Fruit fly (Drosophila melanogaster) whole organism, embryonic: ENCODE data around the gene vsg.

Experiments
- Adf1 ChIP-seq: fragments of 200-800 bp; sonication (Bioruptor generic); IDR thresholded peaks from 2 replicates; pipeline ENCODE4 v1.3.6; 2022; ENCODE audit warnings: missing biosample characterization, missing genetic modification characterization
- Bgb ChIP-seq: fragments of 200-800 bp; sonication (Bioruptor generic); IDR thresholded peaks from 2 replicates; pipeline ENCODE4 v1.3.6; 2022; ENCODE audit warnings: missing biosample characterization, missing genetic modification characterization; ENCODE audit not compliant: partially characterized antibody
- BtbVII ChIP-seq: fragments of 200-800 bp; sonication (Bioruptor generic); optimal IDR thresholded peaks from 3 replicates; lab custom pipeline; 2017; ENCODE audit warnings: missing biosample characterization, mild to moderate bottlenecking, missing genetic modification characterization
- CG10147 ChIP-seq: fragments of 200-800 bp; sonication (Bioruptor generic); optimal IDR thresholded peaks from 2 replicates; lab custom pipeline; 2019; ENCODE audit warnings: missing biosample characterization, mild to moderate bottlenecking, missing genetic modification characterization, moderate library complexity
- CG10979 ChIP-seq: fragments of 200-800 bp; sonication (Bioruptor generic); optimal IDR thresholded peaks from 2 replicates; lab custom pipeline; 2018; ENCODE audit warnings: missing biosample characterization, mild to moderate bottlenecking, missing genetic modification characterization, moderate library complexity
- CG13624 ChIP-seq: fragments of 200-800 bp; sonication (Bioruptor generic); optimal IDR thresholded peaks from 2 replicates; lab custom pipeline; 2016; ENCODE audit warnings: missing biosample characterization, missing genetic modification characterization
- CG14050 ChIP-seq: fragments of 200-800 bp; sonication (Bioruptor generic); IDR thresholded peaks from 3 replicates; pipeline ENCODE4 v1.3.6; 2022; ENCODE audit warnings: missing biosample characterization, missing genetic modification characterization
- CG14710 ChIP-seq: fragments of 200-800 bp; sonication (Bioruptor generic); optimal IDR thresholded peaks from 3 replicates; lab custom pipeline; 2019; ENCODE audit warnings: missing biosample characterization, mild to moderate bottlenecking, missing genetic modification characterization, moderate library complexity
- CG14860 ChIP-seq: fragments of 200-800 bp; sonication (Bioruptor generic); IDR thresholded peaks from 3 replicates; pipeline ENCODE4 v1.3.6; 2022; ENCODE audit warnings: missing biosample characterization, missing genetic modification characterization; ENCODE audit not compliant: partially characterized antibody
- CG16815 ChIP-seq: fragments of 200-800 bp; sonication (Bioruptor generic); optimal IDR thresholded peaks from 3 replicates; lab custom pipeline; 2017; ENCODE audit warnings: missing biosample characterization, mild to moderate bottlenecking, missing genetic modification characterization
- CG2129 ChIP-seq: fragments of 200-800 bp; sonication (Bioruptor generic); IDR thresholded peaks from 2 replicates; pipeline ENCODE4 v1.3.6; 2022; ENCODE audit warnings: missing biosample characterization, missing genetic modification characterization; ENCODE audit not compliant: partially characterized antibody
- CG3407 ChIP-seq: fragments of 200-800 bp; sonication (Bioruptor generic); optimal IDR thresholded peaks from 2 replicates; lab custom pipeline; 2018; ENCODE audit warnings: missing biosample characterization, mild to moderate bottlenecking, missing genetic modification characterization
- CG34376 ChIP-seq: fragments of 200-800 bp; sonication (Bioruptor generic); optimal IDR thresholded peaks from 2 replicates; lab custom pipeline; 2018; ENCODE audit warnings: missing biosample characterization, mild to moderate bottlenecking, missing genetic modification characterization
- CG34422 ChIP-seq: fragments of 200-800 bp; sonication (Bioruptor generic); IDR thresholded peaks from 3 replicates; pipeline ENCODE4 v1.3.6; 2022; ENCODE audit warnings: missing biosample characterization, missing genetic modification characterization
- CG3838 ChIP-seq: fragments of 200-800 bp; sonication (Bioruptor generic); optimal IDR thresholded peaks from 3 replicates; lab custom pipeline; 2016; ENCODE audit warnings: missing biosample characterization, missing genetic modification characterization
- CG5245 ChIP-seq: fragments of 200-800 bp; sonication (Bioruptor generic); optimal IDR thresholded peaks from 3 replicates; lab custom pipeline; 2016; ENCODE audit warnings: missing biosample characterization, missing genetic modification characterization
- CG8281 ChIP-seq: fragments of 200-800 bp; sonication (Bioruptor generic); optimal IDR thresholded peaks from 2 replicates; lab custom pipeline; 2018; ENCODE audit warnings: missing biosample characterization, mild to moderate bottlenecking, missing genetic modification characterization, moderate library complexity
- CG9797 ChIP-seq: fragments of 200-800 bp; sonication (Bioruptor generic); optimal IDR thresholded peaks from 3 replicates; lab custom pipeline; 2018; ENCODE audit warnings: missing biosample characterization, mild to moderate bottlenecking, missing genetic modification characterization
- CkIIα-i1 ChIP-seq: fragments of 200-800 bp; sonication (Bioruptor generic); IDR thresholded peaks from 2 replicates; pipeline ENCODE4 v1.3.6; 2022; ENCODE audit warnings: missing biosample characterization, missing genetic modification characterization
- CrebB ChIP-seq: fragments of 200-800 bp; sonication (Bioruptor generic); optimal IDR thresholded peaks from 3 replicates; lab custom pipeline; 2018; ENCODE audit warnings: missing biosample characterization, mild to moderate bottlenecking, missing genetic modification characterization
- D ChIP-seq, 2 experiments: fragments of 200-800 bp in 1 of 2; fragments of >200 bp in 1 of 2; sonication (Bioruptor generic) in 1 of 2; optimal IDR thresholded peaks; 2 replicates in 1 of 2; 3 replicates in 1 of 2; lab custom pipeline; 2017; ENCODE audit warnings: mild to moderate bottlenecking in 1 of 2, missing biosample characterization in 1 of 2, missing genetic modification characterization in 1 of 2, missing genetic modification reagents in 1 of 2
- Dp ChIP-seq: fragments of 200-800 bp; sonication (Bioruptor generic); optimal IDR thresholded peaks from 2 replicates; lab custom pipeline; 2018; ENCODE audit warnings: missing biosample characterization, mild to moderate bottlenecking, missing genetic modification characterization, moderate library complexity
- Dref ChIP-seq: fragments of 200-800 bp; sonication (Bioruptor generic); IDR thresholded peaks from 2 replicates; pipeline ENCODE4 v1.3.6; 2022; ENCODE audit warnings: missing biosample characterization, missing genetic modification characterization
- Gug ChIP-seq: fragments of 200-800 bp; sonication (Bioruptor generic); IDR thresholded peaks from 4 replicates; pipeline ENCODE4 v1.3.6; 2022; ENCODE audit warnings: missing biosample characterization, missing genetic modification characterization
- HHEX ChIP-seq: fragments of 200-800 bp; sonication (Bioruptor generic); optimal IDR thresholded peaks from 3 replicates; lab custom pipeline; 2017; ENCODE audit warnings: missing biosample characterization, mild to moderate bottlenecking, missing genetic modification characterization, missing genetic modification reagents
- HLHmδ ChIP-seq: fragments of 200-800 bp; sonication (Bioruptor generic); optimal IDR thresholded peaks from 2 replicates; lab custom pipeline; 2018; ENCODE audit warnings: missing biosample characterization, mild to moderate bottlenecking, missing genetic modification characterization, moderate library complexity
- Mes4 ChIP-seq: fragments of 200-800 bp; sonication (Bioruptor generic); optimal IDR thresholded peaks from 2 replicates; lab custom pipeline; 2016; ENCODE audit warnings: missing biosample characterization, missing genetic modification characterization
- Myb ChIP-seq: fragments of 200-800 bp; sonication (Bioruptor generic); optimal IDR thresholded peaks from 2 replicates; lab custom pipeline; 2016; ENCODE audit warnings: missing biosample characterization, missing genetic modification characterization
- Opbp ChIP-seq: fragments of 200-800 bp; sonication (Bioruptor generic); IDR thresholded peaks from 3 replicates; pipeline ENCODE4 v1.3.6; 2022; ENCODE audit warnings: missing biosample characterization, missing genetic modification characterization; ENCODE audit not compliant: partially characterized antibody
- Scr ChIP-seq: fragments of 200-800 bp; sonication (Bioruptor generic); IDR thresholded peaks from 2 replicates; pipeline ENCODE4 v1.3.6; 2022; ENCODE audit warnings: missing biosample characterization, missing genetic modification characterization; ENCODE audit not compliant: partially characterized antibody
- Six4 ChIP-seq: fragments of 200-800 bp; sonication (Bioruptor generic); optimal IDR thresholded peaks from 2 replicates; lab custom pipeline; 2016; ENCODE audit warnings: missing biosample characterization, missing genetic modification characterization
- Sry-δ ChIP-seq: fragments of 200-800 bp; sonication (Bioruptor generic); optimal IDR thresholded peaks from 2 replicates; lab custom pipeline; 2016; ENCODE audit warnings: missing biosample characterization, missing genetic modification characterization
- al ChIP-seq: fragments of 200-800 bp; sonication (Bioruptor generic); IDR thresholded peaks from 2 replicates; pipeline ENCODE4 v1.3.6; 2022; ENCODE audit warnings: missing biosample characterization, missing genetic modification characterization
- amos ChIP-seq: fragments of 200-800 bp; sonication (Bioruptor generic); IDR thresholded peaks from 2 replicates; pipeline ENCODE4 v1.3.6; 2022; ENCODE audit warnings: missing biosample characterization, missing genetic modification characterization; ENCODE audit not compliant: partially characterized antibody
- ato ChIP-seq: fragments of 200-800 bp; sonication (Bioruptor generic); IDR thresholded peaks from 2 replicates; pipeline ENCODE4 v1.3.6; 2022; ENCODE audit warnings: missing biosample characterization, missing genetic modification characterization; ENCODE audit not compliant: partially characterized antibody
- bbx ChIP-seq: fragments of 200-800 bp; sonication (Bioruptor generic); IDR thresholded peaks from 2 replicates; pipeline ENCODE4 v1.3.6; 2022; ENCODE audit warnings: missing biosample characterization, missing genetic modification characterization; ENCODE audit not compliant: partially characterized antibody
- chm ChIP-seq: fragments of 200-800 bp; sonication (Bioruptor generic); IDR thresholded peaks from 2 replicates; pipeline ENCODE4 v1.3.6; 2022; ENCODE audit warnings: missing biosample characterization, missing genetic modification characterization
- crp ChIP-seq, 2 experiments: fragments of 200-800 bp; sonication (Bioruptor generic); optimal IDR thresholded peaks; 2 replicates in 1 of 2; 3 replicates in 1 of 2; lab custom pipeline; 2017; ENCODE audit warnings: missing biosample characterization in 2 of 2, missing genetic modification characterization in 2 of 2, mild to moderate bottlenecking in 1 of 2, moderate library complexity in 1 of 2
- emc ChIP-seq: fragments of 200-800 bp; sonication (Bioruptor generic); optimal IDR thresholded peaks from 2 replicates; lab custom pipeline; 2016; ENCODE audit warnings: missing biosample characterization, missing genetic modification characterization
- eve ChIP-seq, 2 experiments: fragments of >200 bp; optimal IDR thresholded peaks; 2 replicates each; lab custom pipeline; 2017; ENCODE audit warnings: missing biosample characterization in 2 of 2, missing genetic modification characterization in 2 of 2
- exex ChIP-seq: fragments of 200-800 bp; sonication (Bioruptor generic); optimal IDR thresholded peaks from 4 replicates; lab custom pipeline; 2018; ENCODE audit warnings: missing biosample characterization, mild to moderate bottlenecking, missing genetic modification characterization, moderate library complexity
- gro ChIP-seq: fragments of 200-800 bp; sonication (Bioruptor generic); optimal IDR thresholded peaks from 2 replicates; lab custom pipeline; 2016; ENCODE audit warnings: missing biosample characterization, missing genetic modification characterization
- hbn ChIP-seq: fragments of 200-800 bp; sonication (Bioruptor generic); IDR thresholded peaks from 2 replicates; pipeline ENCODE4 v1.3.6; 2022; ENCODE audit warnings: missing biosample characterization, missing genetic modification characterization; ENCODE audit not compliant: partially characterized antibody
- her ChIP-seq: fragments of 200-800 bp; sonication (Bioruptor generic); optimal IDR thresholded peaks from 2 replicates; lab custom pipeline; 2016; ENCODE audit warnings: missing biosample characterization, missing genetic modification characterization
- lbe ChIP-seq: fragments of 200-800 bp; sonication (Bioruptor generic); optimal IDR thresholded peaks from 2 replicates; lab custom pipeline; 2016; ENCODE audit warnings: missing biosample characterization, mild to moderate bottlenecking, missing genetic modification characterization
- mirr ChIP-seq: fragments of 200-800 bp; sonication (Bioruptor generic); optimal IDR thresholded peaks from 3 replicates; lab custom pipeline; 2018; ENCODE audit warnings: missing biosample characterization, mild to moderate bottlenecking, missing genetic modification characterization
- pho ChIP-seq: fragments of 200-800 bp; sonication (Bioruptor generic); optimal IDR thresholded peaks from 2 replicates; lab custom pipeline; 2016; ENCODE audit warnings: missing biosample characterization, missing genetic modification characterization
- phol ChIP-seq: fragments of 200-800 bp; sonication (Bioruptor generic); optimal IDR thresholded peaks from 3 replicates; lab custom pipeline; 2018; ENCODE audit warnings: missing biosample characterization, mild to moderate bottlenecking, missing genetic modification characterization, moderate library complexity
- sug ChIP-seq: fragments of 200-800 bp; optimal IDR thresholded peaks from 2 replicates; lab custom pipeline; 2019; ENCODE audit warnings: missing biosample characterization, mild to moderate bottlenecking, missing genetic modification characterization, moderate library complexity

vsg gene

dm6 chr3L:9678994-9679393 lies 35.1 kb upstream of the vsg start, which contains the start of the genes fry and CG16717 (continued):
- TF ChIP-seq gro = peak; percentile 13
- no peak for TF ChIP-seq CG8281 (tag; lab: Kevin White, UChicago)
- peak; percentile 26 for TF ChIP-seq Sry-δ
- no peak for TF ChIP-seq CG10147 (GFP tag; lab: Kevin White, UChicago)
- TF ChIP-seq bbx (GFP tag; lab: Robert Waterston, UW) = peak; percentile 61; the same call in 1 of the 2 replicates
- no peak for TF ChIP-seq HHEX (GFP tag; lab: Kevin White, UChicago)
- TF ChIP-seq her = no peak
- TF ChIP-seq CG5245 (GFP tag; lab: Kevin White, UChicago) = no peak
- TF ChIP-seq pho (GFP tag; lab: Kevin White, UChicago) = no peak
- no peak for TF ChIP-seq CG10979 (tag; lab: Kevin White, UChicago)
- no peak for TF ChIP-seq al
- peak; percentile 30 for TF ChIP-seq sug (tag; lab: Kevin White, UChicago)
- TF ChIP-seq CG16815 (GFP tag; lab: Kevin White, UChicago) = no peak
- TF ChIP-seq amos (GFP tag; lab: Robert Waterston, UW) = peak; percentile 57; the same call in 1 of the 2 replicates
- peak; percentile 74 for TF ChIP-seq Dref
- no peak for TF ChIP-seq Gug
- TF ChIP-seq eve (GFP tag; optimal IDR thresholded peaks at IDR 0.05; lab: Kevin White, UChicago) = no peak
- TF ChIP-seq emc (GFP tag; lab: Kevin White, UChicago) = no peak
- TF ChIP-seq Scr (GFP tag; lab: Robert Waterston, UW) = peak; percentile 66
- TF ChIP-seq chm (GFP tag; lab: Robert Waterston, UW) = no peak
- peak; percentile 33 for TF ChIP-seq BtbVII
- no peak for TF ChIP-seq CrebB (tag; lab: Kevin White, UChicago)
- TF ChIP-seq CG13624 (GFP tag; lab: Kevin White, UChicago) = no peak
- TF ChIP-seq CG3407 (GFP tag; lab: Kevin White, UChicago) = no peak
- TF ChIP-seq ato (GFP tag; lab: Robert Waterston, UW) = peak; percentile 36; the same call in 1 of the 2 replicates
- peak; percentile 69; the same call in 2 of the 3 replicates for TF ChIP-seq Opbp
- TF ChIP-seq Six4 (GFP tag; lab: Kevin White, UChicago) = no peak
- TF ChIP-seq HLHmδ (GFP tag; lab: Kevin White, UChicago) = no peak
- TF ChIP-seq Myb (GFP tag; lab: Kevin White, UChicago) = no peak
- TF ChIP-seq Mes4 (GFP tag; lab: Kevin White, UChicago) = no peak
- no peak for TF ChIP-seq CG14860 (GFP tag; lab: Robert Waterston, UW)
- peak; percentile 84 to 99 for TF ChIP-seq crp (GFP tag; optimal IDR thresholded peaks at IDR 0.05; lab: Kevin White, UChicago)
- no peak for TF ChIP-seq D (optimal IDR thresholded peaks at IDR 0.05; lab: Kevin White, UChicago)
- TF ChIP-seq D (GFP tag; optimal IDR thresholded peaks at IDR 0.05; lab: Kevin White, UChicago) = no peak
- TF ChIP-seq CG2129 (GFP tag; lab: Robert Waterston, UW) = peak; percentile 25; the same call in 1 of the 2 replicates
- TF ChIP-seq CG3838 = no peak
- TF ChIP-seq exex (tag; lab: Kevin White, UChicago) = peak; percentile 68
- peak; percentile 5 for TF ChIP-seq lbe
- peak; percentile 68; the same call in 1 of the 2 replicates for TF ChIP-seq Bgb
- no peak for TF ChIP-seq CG9797 (GFP tag; lab: Kevin White, UChicago)
- peak; percentile 52; the same call in 1 of the 3 replicates for TF ChIP-seq CG34422
- TF ChIP-seq Adf1 (GFP tag; lab: Robert Waterston, UW) = no peak
- TF ChIP-seq CkIIα-i1 (GFP tag; lab: Robert Waterston, UW) = no peak
- TF ChIP-seq CG34376 (GFP tag; lab: Kevin White, UChicago) = peak; percentile 85
- TF ChIP-seq phol (tag; lab: Kevin White, UChicago) = peak; percentile 21
- TF ChIP-seq hbn (GFP tag; lab: Robert Waterston, UW) = peak; percentile 73
- peak; percentile 51 for TF ChIP-seq mirr (GFP tag; lab: Kevin White, UChicago)
- peak; percentile 1 for TF ChIP-seq CG14710 (tag; lab: Kevin White, UChicago)
- TF ChIP-seq Dp (GFP tag; lab: Kevin White, UChicago) = peak; percentile 31
- TF ChIP-seq CG14050 (GFP tag; lab: Robert Waterston, UW) = no peak
